Fruit fly (Drosophila melanogaster) whole organism, embryonic: ENCODE data around the gene CG14020.

Experiments
- B-H1 ChIP-seq: fragments of 200-800 bp; sonication (Bioruptor generic); IDR thresholded peaks from 3 replicates; pipeline ENCODE4 v1.3.6; 2022; ENCODE audit warnings: missing biosample characterization, missing genetic modification characterization
- B-H2 ChIP-seq: fragments of 200-800 bp; sonication (Bioruptor generic); optimal IDR thresholded peaks from 2 replicates; lab custom pipeline; 2018; ENCODE audit warnings: missing biosample characterization, mild to moderate bottlenecking, missing genetic modification characterization
- CG1024 ChIP-seq: fragments of 200-800 bp; sonication (Bioruptor generic); IDR thresholded peaks from 2 replicates; pipeline ENCODE4 v1.3.6; 2022; ENCODE audit warnings: missing biosample characterization, missing genetic modification characterization
- CG10431 ChIP-seq: fragments of 200-800 bp; sonication (Bioruptor generic); optimal IDR thresholded peaks from 3 replicates; lab custom pipeline; 2018; ENCODE audit warnings: missing biosample characterization, mild to moderate bottlenecking, missing genetic modification characterization
- CG10565 ChIP-seq: fragments of 200-800 bp; sonication (Bioruptor generic); optimal IDR thresholded peaks from 3 replicates; lab custom pipeline; 2016; ENCODE audit warnings: missing biosample characterization, mild to moderate bottlenecking, missing genetic modification characterization
- CG10979 ChIP-seq: fragments of 200-800 bp; sonication (Bioruptor generic); optimal IDR thresholded peaks from 2 replicates; lab custom pipeline; 2018; ENCODE audit warnings: missing biosample characterization, mild to moderate bottlenecking, missing genetic modification characterization, moderate library complexity
- CG13775 ChIP-seq: fragments of 200-800 bp; sonication (Bioruptor generic); optimal IDR thresholded peaks from 3 replicates; lab custom pipeline; 2017; ENCODE audit warnings: missing biosample characterization, mild to moderate bottlenecking, missing genetic modification characterization
- CG14667 ChIP-seq: fragments of 200-800 bp; sonication (Bioruptor generic); IDR thresholded peaks from 2 replicates; pipeline ENCODE4 v1.3.6; 2022; ENCODE audit warnings: missing biosample characterization, missing genetic modification characterization
- CG14710 ChIP-seq: fragments of 200-800 bp; sonication (Bioruptor generic); optimal IDR thresholded peaks from 3 replicates; lab custom pipeline; 2019; ENCODE audit warnings: missing biosample characterization, mild to moderate bottlenecking, missing genetic modification characterization, moderate library complexity
- CG16813 ChIP-seq: fragments of 200-800 bp; sonication (Bioruptor generic); IDR thresholded peaks from 3 replicates; pipeline ENCODE4 v1.3.6; 2022; ENCODE audit warnings: missing biosample characterization, missing genetic modification characterization; ENCODE audit not compliant: partially characterized antibody
- CG16815 ChIP-seq: fragments of 200-800 bp; sonication (Bioruptor generic); optimal IDR thresholded peaks from 3 replicates; lab custom pipeline; 2017; ENCODE audit warnings: missing biosample characterization, mild to moderate bottlenecking, missing genetic modification characterization
- CG17385 ChIP-seq: fragments of 200-800 bp; sonication (Bioruptor generic); optimal IDR thresholded peaks from 3 replicates; lab custom pipeline; 2018; ENCODE audit warnings: missing biosample characterization, mild to moderate bottlenecking, missing genetic modification characterization
- CG18262 ChIP-seq: fragments of 200-800 bp; optimal IDR thresholded peaks from 3 replicates; lab custom pipeline; 2019; ENCODE audit warnings: missing biosample characterization, mild to moderate bottlenecking, missing genetic modification characterization, moderate library complexity
- CG2202 ChIP-seq: fragments of 200-800 bp; sonication (Bioruptor generic); optimal IDR thresholded peaks from 2 replicates; lab custom pipeline; 2018; ENCODE audit warnings: missing biosample characterization, mild to moderate bottlenecking, missing genetic modification characterization
- CG2712 ChIP-seq: fragments of 200-800 bp; optimal IDR thresholded peaks from 3 replicates; lab custom pipeline; 2019; ENCODE audit warnings: missing biosample characterization, mild to moderate bottlenecking, missing genetic modification characterization, moderate library complexity
- CG33213 ChIP-seq: fragments of 200-800 bp; sonication (Bioruptor generic); optimal IDR thresholded peaks from 3 replicates; lab custom pipeline; 2016; ENCODE audit warnings: missing biosample characterization, missing genetic modification characterization
- CG3847 ChIP-seq: fragments of 200-800 bp; sonication (Bioruptor generic); IDR thresholded peaks from 2 replicates; pipeline ENCODE4 v1.3.6; 2022; ENCODE audit warnings: missing biosample characterization, missing genetic modification characterization
- CG3995 ChIP-seq: fragments of 200-800 bp; sonication (Bioruptor generic); optimal IDR thresholded peaks from 3 replicates; lab custom pipeline; 2016; ENCODE audit warnings: missing biosample characterization, missing genetic modification characterization
- CG4424 ChIP-seq: fragments of 200-800 bp; sonication (Bioruptor generic); optimal IDR thresholded peaks from 3 replicates; lab custom pipeline; 2016; ENCODE audit warnings: missing biosample characterization, missing genetic modification characterization
- CG4730 ChIP-seq: fragments of 200-800 bp; sonication (Bioruptor generic); IDR thresholded peaks from 2 replicates; pipeline ENCODE4 v1.3.6; 2022; ENCODE audit warnings: missing biosample characterization, missing genetic modification characterization
- CG6175 ChIP-seq: fragments of 200-800 bp; sonication (Bioruptor generic); IDR thresholded peaks from 3 replicates; pipeline ENCODE4 v1.3.6; 2022; ENCODE audit warnings: missing biosample characterization, missing genetic modification characterization
- CG7556 ChIP-seq: fragments of 200-800 bp; sonication (Bioruptor generic); optimal IDR thresholded peaks from 2 replicates; lab custom pipeline; 2017; ENCODE audit warnings: missing biosample characterization, mild to moderate bottlenecking, missing genetic modification characterization
- CG7839 ChIP-seq: fragments of 200-800 bp; sonication (Bioruptor generic); optimal IDR thresholded peaks from 3 replicates; lab custom pipeline; 2018; ENCODE audit warnings: missing biosample characterization, mild to moderate bottlenecking, missing genetic modification characterization, moderate library complexity
- CG8765 ChIP-seq: fragments of 200-800 bp; sonication (Bioruptor generic); IDR thresholded peaks from 2 replicates; pipeline ENCODE4 v1.3.6; 2022; ENCODE audit warnings: missing biosample characterization, missing genetic modification characterization
- CG9797 ChIP-seq: fragments of 200-800 bp; sonication (Bioruptor generic); optimal IDR thresholded peaks from 3 replicates; lab custom pipeline; 2018; ENCODE audit warnings: missing biosample characterization, mild to moderate bottlenecking, missing genetic modification characterization
- D19A ChIP-seq: fragments of 200-800 bp; optimal IDR thresholded peaks from 3 replicates; lab custom pipeline; 2019; ENCODE audit warnings: missing biosample characterization, mild to moderate bottlenecking, missing genetic modification characterization, moderate library complexity
- Eip74EF ChIP-seq, 2 experiments: fragments of 200-800 bp in 1 of 2; fragments of >200 bp in 1 of 2; sonication (Bioruptor generic) in 1 of 2; optimal IDR thresholded peaks; 2 replicates each; lab custom pipeline; 2017 to 2019; ENCODE audit warnings: missing biosample characterization in 2 of 2, missing genetic modification characterization in 2 of 2, mild to moderate bottlenecking in 1 of 2, moderate library complexity in 1 of 2
- Ets97D ChIP-seq: fragments of 200-800 bp; sonication (Bioruptor generic); optimal IDR thresholded peaks from 3 replicates; lab custom pipeline; 2016; ENCODE audit warnings: missing biosample characterization, missing genetic modification characterization
- H15 ChIP-seq: fragments of 200-800 bp; sonication (Bioruptor generic); IDR thresholded peaks from 3 replicates; pipeline ENCODE4 v1.3.6; 2022; ENCODE audit warnings: missing biosample characterization, missing genetic modification characterization
- HLHmδ ChIP-seq: fragments of 200-800 bp; sonication (Bioruptor generic); optimal IDR thresholded peaks from 2 replicates; lab custom pipeline; 2018; ENCODE audit warnings: missing biosample characterization, mild to moderate bottlenecking, missing genetic modification characterization, moderate library complexity
- HmgZ ChIP-seq: fragments of 200-800 bp; sonication (Bioruptor generic); optimal IDR thresholded peaks from 2 replicates; lab custom pipeline; 2018; ENCODE audit warnings: missing biosample characterization, mild to moderate bottlenecking, missing genetic modification characterization
- Hr3 ChIP-seq: fragments of 200-800 bp; sonication (Bioruptor generic); optimal IDR thresholded peaks from 3 replicates; lab custom pipeline; 2016; ENCODE audit warnings: missing biosample characterization, missing genetic modification characterization
- Oaz ChIP-seq: fragments of 200-800 bp; sonication (Bioruptor generic); IDR thresholded peaks from 2 replicates; pipeline ENCODE4 v1.3.6; 2022; ENCODE audit warnings: missing biosample characterization, missing genetic modification characterization
- Sox100B ChIP-seq: fragments of 200-800 bp; sonication (Bioruptor generic); optimal IDR thresholded peaks from 3 replicates; lab custom pipeline; 2018; ENCODE audit warnings: missing biosample characterization, mild to moderate bottlenecking, missing genetic modification characterization
- Sry-β ChIP-seq: fragments of 200-800 bp; sonication (Bioruptor generic); optimal IDR thresholded peaks from 2 replicates; lab custom pipeline; 2018; ENCODE audit warnings: missing biosample characterization, mild to moderate bottlenecking, missing genetic modification characterization, moderate library complexity
- Xrp1 ChIP-seq: fragments of 200-800 bp; sonication (Bioruptor generic); IDR thresholded peaks from 2 replicates; pipeline ENCODE4 v1.3.6; 2022; ENCODE audit warnings: missing biosample characterization, missing genetic modification characterization
- amos ChIP-seq: fragments of 200-800 bp; sonication (Bioruptor generic); IDR thresholded peaks from 2 replicates; pipeline ENCODE4 v1.3.6; 2022; ENCODE audit warnings: missing biosample characterization, missing genetic modification characterization; ENCODE audit not compliant: partially characterized antibody
- ase ChIP-seq: fragments of 200-800 bp; sonication (Bioruptor generic); IDR thresholded peaks from 3 replicates; pipeline ENCODE4 v1.3.6; 2022; ENCODE audit warnings: missing biosample characterization, missing genetic modification characterization
- ash1 ChIP-seq: fragments of 200-800 bp; sonication (Bioruptor generic); optimal IDR thresholded peaks from 2 replicates; lab custom pipeline; 2018; ENCODE audit warnings: missing biosample characterization, mild to moderate bottlenecking, missing genetic modification characterization
- az2 ChIP-seq: fragments of 200-800 bp; sonication (Bioruptor generic); optimal IDR thresholded peaks from 3 replicates; lab custom pipeline; 2016; ENCODE audit warnings: missing biosample characterization, missing genetic modification characterization
- bcd ChIP-seq: fragments of 200-800 bp; sonication (Bioruptor generic); optimal IDR thresholded peaks from 2 replicates; lab custom pipeline; 2017; ENCODE audit warnings: missing biosample characterization, mild to moderate bottlenecking, missing genetic modification characterization
- bsh ChIP-seq, 2 experiments: fragments of 200-800 bp; sonication (Bioruptor generic); optimal IDR thresholded peaks; 2 replicates each; lab custom pipeline; 2017 to 2018; ENCODE audit warnings: mild to moderate bottlenecking in 2 of 2, missing biosample characterization in 2 of 2, missing genetic modification characterization in 2 of 2, moderate library complexity in 1 of 2
- fd96Cb ChIP-seq: fragments of 200-800 bp; sonication (Bioruptor generic); optimal IDR thresholded peaks from 2 replicates; lab custom pipeline; 2018; ENCODE audit warnings: missing biosample characterization, mild to moderate bottlenecking, missing genetic modification characterization, moderate library complexity
- hb ChIP-seq: fragments of 200-800 bp; sonication (Bioruptor generic); IDR thresholded peaks from 3 replicates; pipeline ENCODE4 v1.3.6; 2022; ENCODE audit warnings: missing biosample characterization, missing genetic modification characterization; ENCODE audit not compliant: partially characterized antibody
- her ChIP-seq: fragments of 200-800 bp; sonication (Bioruptor generic); optimal IDR thresholded peaks from 2 replicates; lab custom pipeline; 2016; ENCODE audit warnings: missing biosample characterization, missing genetic modification characterization
- hth ChIP-seq: fragments of >200 bp; optimal IDR thresholded peaks from 2 replicates; lab custom pipeline; 2017; ENCODE audit warnings: inconsistent platforms
- org-1 ChIP-seq: fragments of 200-800 bp; sonication (Bioruptor generic); optimal IDR thresholded peaks from 2 replicates; lab custom pipeline; 2017; ENCODE audit warnings: missing biosample characterization, missing genetic modification characterization
- pho ChIP-seq: fragments of 200-800 bp; sonication (Bioruptor generic); optimal IDR thresholded peaks from 2 replicates; lab custom pipeline; 2016; ENCODE audit warnings: missing biosample characterization, missing genetic modification characterization
- ro ChIP-seq: fragments of 200-800 bp; sonication (Bioruptor generic); IDR thresholded peaks from 2 replicates; pipeline ENCODE4 v1.3.6; 2022; ENCODE audit warnings: missing biosample characterization, missing genetic modification characterization
- tap ChIP-seq: fragments of 200-800 bp; optimal IDR thresholded peaks from 3 replicates; lab custom pipeline; 2019; ENCODE audit warnings: missing biosample characterization, mild to moderate bottlenecking, missing genetic modification characterization, moderate library complexity
- vvl ChIP-seq: fragments of 200-800 bp; sonication (Bioruptor generic); IDR thresholded peaks from 2 replicates; pipeline ENCODE4 v1.3.6; 2022; ENCODE audit warnings: missing biosample characterization, missing genetic modification characterization
- wek ChIP-seq: fragments of 200-800 bp; sonication (Bioruptor generic); optimal IDR thresholded peaks from 3 replicates; lab custom pipeline; 2018; ENCODE audit warnings: missing biosample characterization, mild to moderate bottlenecking, missing genetic modification characterization, moderate library complexity

Gene CG14020

DNA sequence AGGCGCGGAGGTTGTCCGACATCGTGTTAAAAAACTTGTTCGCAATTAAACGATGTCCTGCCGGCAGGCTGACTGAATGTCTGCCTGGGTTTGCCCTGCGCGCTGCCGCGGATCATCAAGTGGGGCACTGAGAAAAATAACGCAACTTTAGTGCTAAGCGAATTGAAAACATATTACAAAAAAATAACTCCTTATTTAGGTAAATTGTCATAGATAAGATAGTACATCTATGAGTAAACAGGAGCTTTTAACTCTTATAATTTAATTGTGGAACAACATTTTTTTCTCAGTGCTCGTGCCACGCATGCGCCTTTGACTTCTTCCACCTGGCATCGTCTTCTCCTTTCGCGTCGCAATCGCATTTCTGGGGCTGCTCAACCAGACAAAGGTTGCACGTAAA is 37.6 kb upstream of the CG14020 start (continued):
- TF ChIP-seq Sry-β (GFP tag; lab: Kevin White, UChicago): no peak
- 0 out of 2 replicates have a peak, but pooled peaks have one; percentile 11 for TF ChIP-seq vvl (GFP tag; lab: Robert Waterston, UW)
- peak; percentile 68; the same call in 1 of the 2 replicates for TF ChIP-seq Xrp1 (GFP tag; lab: Robert Waterston, UW)
- TF ChIP-seq CG10979 (tag; lab: Kevin White, UChicago): peak; percentile 30
- TF ChIP-seq B-H2 (GFP tag; lab: Kevin White, UChicago): no peak
- no peak for TF ChIP-seq CG3995 (GFP tag; lab: Kevin White, UChicago)
- no peak for TF ChIP-seq fd96Cb (tag; lab: Kevin White, UChicago)
- no peak for TF ChIP-seq CG7839 (tag; lab: Kevin White, UChicago)
- TF ChIP-seq amos: no peak
- TF ChIP-seq CG3847: no peak
- TF ChIP-seq Hr3 (GFP tag; lab: Kevin White, UChicago): no peak
- no peak for TF ChIP-seq Sox100B (GFP tag; lab: Kevin White, UChicago)
- no peak for TF ChIP-seq Ets97D (GFP tag; lab: Kevin White, UChicago)
- TF ChIP-seq CG4730 (GFP tag; lab: Robert Waterston, UW): no peak
- TF ChIP-seq D19A (tag; lab: Kevin White, UChicago): no peak
- TF ChIP-seq CG4424 (GFP tag; lab: Kevin White, UChicago): no peak
- no peak for TF ChIP-seq her (GFP tag; lab: Kevin White, UChicago)
- no peak for TF ChIP-seq HLHmδ
- TF ChIP-seq CG9797: no peak
- TF ChIP-seq CG7556: no peak
- TF ChIP-seq org-1 (GFP tag; lab: Kevin White, UChicago): no peak
- TF ChIP-seq CG2202 (tag; lab: Kevin White, UChicago): no peak
- TF ChIP-seq Eip74EF (GFP tag; optimal IDR thresholded peaks at IDR 0.05; lab: Kevin White, UChicago): no peak
- no peak for TF ChIP-seq Oaz (GFP tag; lab: Robert Waterston, UW)
- TF ChIP-seq H15 (GFP tag; lab: Robert Waterston, UW): no peak
- no peak for TF ChIP-seq CG1024 (GFP tag; lab: Robert Waterston, UW)
- no peak for TF ChIP-seq wek (GFP tag; lab: Kevin White, UChicago)
- TF ChIP-seq az2: no peak
- no peak for TF ChIP-seq CG14667 (GFP tag; lab: Robert Waterston, UW)
- no peak for TF ChIP-seq CG33213
- peak; percentile 38; the same call in 1 of the 2 replicates for TF ChIP-seq CG8765
- TF ChIP-seq CG17385 (GFP tag; lab: Kevin White, UChicago): no peak
- TF ChIP-seq B-H1 (GFP tag; lab: Robert Waterston, UW): no peak
- no peak for TF ChIP-seq pho
- peak; percentile 28; the same call in 1 of the 3 replicates for TF ChIP-seq ase (GFP tag; lab: Robert Waterston, UW)
- no peak for TF ChIP-seq tap (tag; lab: Kevin White, UChicago)
- peak; percentile 15 for TF ChIP-seq CG18262 (tag; lab: Kevin White, UChicago)
- TF ChIP-seq bcd: no peak
- TF ChIP-seq bsh (GFP tag; optimal IDR thresholded peaks at IDR 0.05; lab: Kevin White, UChicago): peak in 1 of 2 experiments; percentile 1
- no peak for TF ChIP-seq CG6175 (GFP tag; lab: Robert Waterston, UW)
- TF ChIP-seq CG10565 (GFP tag; lab: Kevin White, UChicago): no peak
- TF ChIP-seq CG10431 (GFP tag; lab: Kevin White, UChicago): no peak
- TF ChIP-seq hth (lab: Kevin White, UChicago): no peak
- TF ChIP-seq CG16813 (GFP tag; lab: Robert Waterston, UW): no peak
- TF ChIP-seq ro (GFP tag; lab: Robert Waterston, UW): no peak
- no peak for TF ChIP-seq CG13775 (GFP tag; lab: Kevin White, UChicago)
- no peak for TF ChIP-seq CG16815
- TF ChIP-seq hb (GFP tag; lab: Robert Waterston, UW): no peak
- peak; percentile 20 for TF ChIP-seq CG2712 (tag; lab: Kevin White, UChicago)
- TF ChIP-seq CG14710 (tag; lab: Kevin White, UChicago): peak; percentile 10
- TF ChIP-seq HmgZ (tag; lab: Kevin White, UChicago): no peak
- no peak for TF ChIP-seq ash1 (GFP tag; lab: Kevin White, UChicago)
